Fruit fly (Drosophila melanogaster) whole organism, prepupa: ENCODE results near the gene danr.

Experiments used
- Blimp-1 ChIP-seq: fragments of 200-800 bp; sonication (Bioruptor generic); optimal IDR thresholded peaks from 3 replicates; lab custom pipeline; 2017; ENCODE audit warnings: missing biosample characterization, missing genetic modification characterization, mild to moderate bottlenecking, moderate library complexity, missing genetic modification reagents
- CG10669 ChIP-seq: fragments of 200-800 bp; sonication (Bioruptor generic); optimal IDR thresholded peaks from 3 replicates; lab custom pipeline; 2018; ENCODE audit warnings: missing biosample characterization, mild to moderate bottlenecking, missing genetic modification characterization, moderate library complexity
- CG11294 ChIP-seq: fragments of 200-800 bp; sonication (Bioruptor generic); IDR thresholded peaks from 2 replicates; pipeline ENCODE4 v1.3.6; 2022; ENCODE audit warnings: missing biosample characterization, missing genetic modification characterization
- CG11762 ChIP-seq: fragments of 200-800 bp; sonication (Bioruptor generic); optimal IDR thresholded peaks from 3 replicates; lab custom pipeline; 2016; ENCODE audit warnings: missing biosample characterization, missing genetic modification characterization; ENCODE audit not compliant: insufficient read depth
- CG11902 ChIP-seq: fragments of 200-800 bp; sonication (Bioruptor generic); optimal IDR thresholded peaks from 3 replicates; lab custom pipeline; 2016; ENCODE audit warnings: missing biosample characterization, missing genetic modification characterization
- CG16779 ChIP-seq: fragments of 200-800 bp; sonication (Bioruptor generic); optimal IDR thresholded peaks from 3 replicates; lab custom pipeline; 2017; ENCODE audit warnings: missing biosample characterization, mild to moderate bottlenecking, missing genetic modification characterization
- CG3032 ChIP-seq: fragments of 200-800 bp; optimal IDR thresholded peaks from 2 replicates; lab custom pipeline; 2019; ENCODE audit warnings: missing biosample characterization, mild to moderate bottlenecking, missing genetic modification characterization, moderate library complexity
- CG31627 ChIP-seq: fragments of 200-800 bp; sonication (Bioruptor generic); optimal IDR thresholded peaks from 3 replicates; lab custom pipeline; 2016; ENCODE audit warnings: missing biosample characterization, missing genetic modification characterization
- CG34406 ChIP-seq: fragments of 200-800 bp; sonication (Bioruptor generic); optimal IDR thresholded peaks from 3 replicates; lab custom pipeline; 2016; ENCODE audit warnings: missing biosample characterization, missing genetic modification characterization
- CG3919 ChIP-seq: fragments of 200-800 bp; sonication (Bioruptor generic); optimal IDR thresholded peaks from 3 replicates; lab custom pipeline; 2016; ENCODE audit warnings: missing biosample characterization, missing genetic modification characterization
- CG6163 ChIP-seq: fragments of 200-800 bp; sonication (Bioruptor generic); IDR thresholded peaks from 3 replicates; pipeline ENCODE4 v1.3.6; 2022; ENCODE audit warnings: missing biosample characterization, missing genetic modification characterization
- CG6808 ChIP-seq: fragments of 200-800 bp; sonication (Bioruptor generic); optimal IDR thresholded peaks from 3 replicates; lab custom pipeline; 2017; ENCODE audit warnings: missing biosample characterization, missing genetic modification characterization, mild to moderate bottlenecking, moderate library complexity, missing genetic modification reagents
- CG6854 ChIP-seq: fragments of 200-800 bp; sonication (Bioruptor generic); optimal IDR thresholded peaks from 2 replicates; lab custom pipeline; 2017; ENCODE audit warnings: missing biosample characterization, mild to moderate bottlenecking, missing genetic modification characterization
- CG8319 ChIP-seq: fragments of 200-800 bp; sonication (Bioruptor generic); optimal IDR thresholded peaks from 3 replicates; lab custom pipeline; 2016; ENCODE audit warnings: missing biosample characterization, missing genetic modification characterization
- CG8632 ChIP-seq: fragments of 200-800 bp; sonication (Bioruptor generic); optimal IDR thresholded peaks from 3 replicates; lab custom pipeline; 2016; ENCODE audit warnings: missing biosample characterization, missing genetic modification characterization
- CG9139 ChIP-seq: fragments of 200-800 bp; sonication (Bioruptor generic); optimal IDR thresholded peaks from 3 replicates; lab custom pipeline; 2017; ENCODE audit warnings: missing biosample characterization, mild to moderate bottlenecking, missing genetic modification characterization
- Eip78C ChIP-seq: fragments of 200-800 bp; sonication (Bioruptor generic); peaks from one replicate; lab custom pipeline; 2016; ENCODE audit warnings: missing biosample characterization, missing genetic modification characterization
- Eip93F ChIP-seq: fragments of 200-800 bp; sonication (Bioruptor generic); optimal IDR thresholded peaks from 2 replicates; lab custom pipeline; 2016; ENCODE audit warnings: missing biosample characterization, mild to moderate bottlenecking, missing genetic modification characterization
- Ets96B ChIP-seq: fragments of 200-800 bp; optimal IDR thresholded peaks from 2 replicates; lab custom pipeline; 2019; ENCODE audit warnings: missing biosample characterization, mild to moderate bottlenecking, missing genetic modification characterization, moderate library complexity
- Gug ChIP-seq: fragments of 200-800 bp; sonication (Bioruptor generic); IDR thresholded peaks from 2 replicates; pipeline ENCODE4 v1.3.6; 2022; ENCODE audit warnings: missing biosample characterization, missing genetic modification characterization
- Hr38 ChIP-seq: sonication (Bioruptor generic); optimal IDR thresholded peaks from 2 replicates; lab custom pipeline; 2016; ENCODE audit warnings: missing biosample characterization, missing genetic modification characterization
- Hr39 ChIP-seq: fragments of 200-800 bp; sonication (Bioruptor generic); optimal IDR thresholded peaks from 2 replicates; lab custom pipeline; 2016; ENCODE audit warnings: missing biosample characterization, missing genetic modification characterization
- Hr4 ChIP-seq: fragments of 200-800 bp; sonication (Bioruptor generic); optimal IDR thresholded peaks from 3 replicates; lab custom pipeline; 2016; ENCODE audit warnings: missing biosample characterization, missing genetic modification characterization
- Met ChIP-seq: fragments of 200-800 bp; sonication (Bioruptor generic); optimal IDR thresholded peaks from 3 replicates; lab custom pipeline; 2016; ENCODE audit warnings: missing biosample characterization, missing genetic modification characterization
- Sox102F ChIP-seq: fragments of 200-800 bp; sonication (Bioruptor generic); optimal IDR thresholded peaks from 2 replicates; lab custom pipeline; 2016; ENCODE audit warnings: missing biosample characterization, mild to moderate bottlenecking, missing genetic modification characterization
- Sox14 ChIP-seq: fragments of 200-800 bp; sonication (Bioruptor generic); optimal IDR thresholded peaks from 3 replicates; lab custom pipeline; 2016; ENCODE audit warnings: missing biosample characterization, missing genetic modification characterization
- achi ChIP-seq: fragments of 200-800 bp; sonication (Bioruptor generic); optimal IDR thresholded peaks from 3 replicates; lab custom pipeline; 2016; ENCODE audit warnings: missing biosample characterization, missing genetic modification characterization
- acj6 ChIP-seq: fragments of 200-800 bp; sonication (Bioruptor generic); optimal IDR thresholded peaks from 3 replicates; lab custom pipeline; 2016; ENCODE audit warnings: missing biosample characterization, missing genetic modification characterization
- dac ChIP-seq: fragments of 200-800 bp; sonication (Bioruptor generic); optimal IDR thresholded peaks from 2 replicates; lab custom pipeline; 2017; ENCODE audit warnings: missing biosample characterization, mild to moderate bottlenecking, missing genetic modification characterization
- dsx ChIP-seq: fragments of 200-800 bp; optimal IDR thresholded peaks from 3 replicates; lab custom pipeline; 2019; ENCODE audit warnings: missing biosample characterization, mild to moderate bottlenecking, missing genetic modification characterization, moderate library complexity; ENCODE audit not compliant: poor library complexity, severe bottlenecking
- fd59A ChIP-seq: fragments of 200-800 bp; sonication (Bioruptor generic); optimal IDR thresholded peaks from 2 replicates; lab custom pipeline; 2017; ENCODE audit warnings: missing biosample characterization, mild to moderate bottlenecking, missing genetic modification characterization, missing genetic modification reagents
- fd85E ChIP-seq: fragments of 200-800 bp; sonication (Bioruptor generic); optimal IDR thresholded peaks from 3 replicates; lab custom pipeline; 2016; ENCODE audit warnings: missing biosample characterization, missing genetic modification characterization
- fkh ChIP-seq: fragments of 200-800 bp; sonication (Bioruptor generic); optimal IDR thresholded peaks from 3 replicates; lab custom pipeline; 2017; ENCODE audit warnings: missing biosample characterization, mild to moderate bottlenecking, missing genetic modification characterization, moderate library complexity
- net ChIP-seq: fragments of 200-800 bp; sonication (Bioruptor generic); optimal IDR thresholded peaks from 3 replicates; lab custom pipeline; 2016; ENCODE audit warnings: missing biosample characterization, missing genetic modification characterization
- ss ChIP-seq, 2 experiments: fragments of 200-800 bp; sonication (Bioruptor generic); optimal IDR thresholded peaks; 2 replicates in 1 of 2; 3 replicates in 1 of 2; lab custom pipeline; 2017 to 2018; ENCODE audit warnings: mild to moderate bottlenecking in 2 of 2, missing biosample characterization in 2 of 2, missing genetic modification characterization in 2 of 2, moderate library complexity in 1 of 2
- svp ChIP-seq: fragments of 200-800 bp; sonication (Bioruptor generic); peaks from one replicate; lab custom pipeline; 2016; ENCODE audit warnings: missing biosample characterization, missing genetic modification characterization
- topi ChIP-seq: fragments of 200-800 bp; sonication (Bioruptor generic); optimal IDR thresholded peaks from 3 replicates; lab custom pipeline; 2016; ENCODE audit warnings: missing biosample characterization, missing genetic modification characterization
- vri ChIP-seq: fragments of 200-800 bp; sonication (Bioruptor generic); optimal IDR thresholded peaks from 3 replicates; lab custom pipeline; 2016; ENCODE audit warnings: missing biosample characterization, mild to moderate bottlenecking, missing genetic modification characterization

The danr gene

dm6 chr3R:25166788-25167187 is 28.9 kb downstream of the danr start:
- TF ChIP-seq Eip93F (GFP tag; lab: Kevin White, UChicago) = no peak
- no peak for TF ChIP-seq fd59A
- no peak for TF ChIP-seq achi
- no peak for TF ChIP-seq Sox14 (GFP tag; lab: Kevin White, UChicago)
- no peak for TF ChIP-seq CG11294 (GFP tag; lab: Robert Waterston, UW)
- no peak for TF ChIP-seq CG6163
- no peak for TF ChIP-seq Ets96B
- no peak for TF ChIP-seq fd85E
- TF ChIP-seq Hr38 = no peak
- TF ChIP-seq CG3919 (GFP tag; lab: Kevin White, UChicago) = no peak
- TF ChIP-seq net (GFP tag; lab: Kevin White, UChicago) = no peak
- TF ChIP-seq Blimp-1 (GFP tag; lab: Kevin White, UChicago) = no peak
- TF ChIP-seq dsx (GFP tag; lab: Kevin White, UChicago) = no peak
- no peak for TF ChIP-seq CG6808

dm6 chr3R:25167407-25168191 is 29.7 kb downstream of the danr start:
- TF ChIP-seq Eip78C (GFP tag; lab: Kevin White, UChicago) (peak; percentile 69), CG6163 (no peak), svp (GFP tag; lab: Kevin White, UChicago) (peak; percentile 36), CG31627 (GFP tag; lab: Kevin White, UChicago) (no peak)

dm6 chr3R:25168259-25168972 is 30.5 kb downstream of the danr start:
- TF ChIP-seq Eip78C (GFP tag; lab: Kevin White, UChicago) (peak; percentile 17), CG11762 (no peak), svp (GFP tag; lab: Kevin White, UChicago) (peak; percentile 50), topi (GFP tag; lab: Kevin White, UChicago) (peak; percentile 5)
- TF ChIP-seq, all 60 proteins: peak for 3

- TF ChIP-seq dac (GFP tag; lab: Kevin White, UChicago) (no peak), CG31627 (GFP tag; lab: Kevin White, UChicago) (no peak), Gug (GFP tag; lab: Robert Waterston, UW) (no peak)
These were observed 34.5 kb downstream of the danr start for dm6 chr3R:25172353-25172752.

dm6 chr3R:25172976-25173375 is 35.1 kb downstream of the danr start:
- TF ChIP-seq CG10669 (GFP tag; lab: Kevin White, UChicago) (no peak), vri (no peak)

- TF ChIP-seq CG3919 (GFP tag; lab: Kevin White, UChicago) (peak; percentile 58), CG6163 (peak; percentile 45; the same call in 1 of the 3 replicates), CG11294 (GFP tag; lab: Robert Waterston, UW) (no peak), fd85E (no peak), Sox102F (GFP tag; lab: Kevin White, UChicago) (peak; percentile 49), CG6808 (peak; percentile 73), CG31627 (GFP tag; lab: Kevin White, UChicago) (peak; percentile 72), ss (GFP tag; optimal IDR thresholded peaks at IDR 0.05; lab: Kevin White, UChicago) (peak; percentile 26 to 55), CG34406 (GFP tag; lab: Kevin White, UChicago) (peak; percentile 31), Hr38 (no peak), topi (GFP tag; lab: Kevin White, UChicago) (peak; percentile 68), CG9139 (peak; percentile 58), CG8319 (peak; percentile 14), CG11902 (GFP tag; lab: Kevin White, UChicago) (peak; percentile 48), fd59A (peak; percentile 40), svp (GFP tag; lab: Kevin White, UChicago) (peak; percentile 87), fkh (GFP tag; lab: Kevin White, UChicago) (no peak), CG8632 (GFP tag; lab: Kevin White, UChicago) (peak; percentile 50), Hr39 (GFP tag; lab: Kevin White, UChicago) (peak; percentile 68), CG16779 (tag; lab: Kevin White, UChicago) (peak; percentile 23), CG3032 (tag; lab: Kevin White, UChicago) (peak; percentile 61), vri (peak; percentile 30), Hr4 (GFP tag; lab: Kevin White, UChicago) (no peak), acj6 (GFP tag; lab: Kevin White, UChicago) (peak; percentile 59), Met (GFP tag; lab: Kevin White, UChicago) (peak; percentile 70), CG6854 (GFP tag; lab: Kevin White, UChicago) (no peak), dac (GFP tag; lab: Kevin White, UChicago) (no peak)
These were observed 36.4 kb downstream of the danr start for dm6 chr3R:25174244-25174643.
